Fruit fly (Drosophila melanogaster): ENCODE results near the gene CG7083.

The CG7083 gene

DNA sequence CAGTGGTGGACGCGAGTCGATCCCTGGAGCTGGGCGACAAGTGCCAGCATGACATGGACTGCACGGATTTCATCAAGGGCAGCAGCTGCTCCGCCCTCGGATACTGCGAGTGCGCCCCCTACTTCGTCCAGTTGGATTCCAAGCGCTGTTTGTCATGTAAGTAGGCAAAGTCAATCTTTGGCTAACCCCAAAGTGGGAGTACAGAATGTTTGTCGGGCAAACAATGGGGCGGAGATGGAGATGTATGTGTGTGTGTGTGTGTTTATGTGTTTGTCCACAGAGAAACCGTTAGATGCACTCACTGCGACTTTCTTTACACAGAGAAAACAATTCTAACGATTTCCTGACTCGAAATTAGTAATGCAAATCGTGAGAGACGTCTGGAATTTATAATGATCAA lies 38.6 kb downstream of the CG7083 start (continued):
- no peak for TF ChIP-seq prd (optimal IDR thresholded peaks at IDR 0.05)
- TF ChIP-seq prd (GFP tag; IDR thresholded peaks at IDR 0.05): no peak
- TF ChIP-seq CG4360 (GFP tag; IDR thresholded peaks at IDR 0.05): no peak
- TF ChIP-seq Lim3 (GFP tag; IDR thresholded peaks at IDR 0.05): no peak
- TF ChIP-seq br (optimal IDR thresholded peaks at IDR 0.05): no peak
- no peak for TF ChIP-seq CG11247 (GFP tag; IDR thresholded peaks at IDR 0.05)
- no peak for TF ChIP-seq CG12769 (tag; optimal IDR thresholded peaks at IDR 0.05)
- TF ChIP-seq kni (GFP tag; optimal IDR thresholded peaks at IDR 0.05): peak; percentile 48
- no peak for TF ChIP-seq Trl (optimal IDR thresholded peaks at IDR 0.05)
- TF ChIP-seq Trl (GFP tag; optimal IDR thresholded peaks at IDR 0.05): no peak
- no peak for TF ChIP-seq CG33213 (GFP tag; optimal IDR thresholded peaks at IDR 0.05)
- TF ChIP-seq NFAT (GFP tag; IDR thresholded peaks at IDR 0.05): no peak
- no peak for TF ChIP-seq Oaz (GFP tag; IDR thresholded peaks at IDR 0.05)
- no peak for TF ChIP-seq Drgx (GFP tag; IDR thresholded peaks at IDR 0.05)
- TF ChIP-seq CG34422 (GFP tag; IDR thresholded peaks at IDR 0.05): no peak
- TF ChIP-seq CG8290 (GFP tag; optimal IDR thresholded peaks at IDR 0.05): no peak
- TF ChIP-seq CG8290 (tag; optimal IDR thresholded peaks at IDR 0.05): no peak
- no peak for TF ChIP-seq CG9876 (GFP tag; optimal IDR thresholded peaks at IDR 0.05)
- no peak for TF ChIP-seq CrebB (tag; optimal IDR thresholded peaks at IDR 0.05)
- no peak for TF ChIP-seq CG9609 (GFP tag; optimal IDR thresholded peaks at IDR 0.05)
- no peak for TF ChIP-seq CG14014 (GFP tag; IDR thresholded peaks at IDR 0.05)
- TF ChIP-seq sim (GFP tag; IDR thresholded peaks at IDR 0.05): no peak
- TF ChIP-seq Hr39 (optimal IDR thresholded peaks at IDR 0.05): no peak
- TF ChIP-seq Dfd (GFP tag; optimal IDR thresholded peaks at IDR 0.05): no peak
- no peak for TF ChIP-seq Vsx1 (GFP tag; optimal IDR thresholded peaks at IDR 0.05)
- no peak for TF ChIP-seq Rx (GFP tag; IDR thresholded peaks at IDR 0.05)
- TF ChIP-seq Atf3 (GFP tag; optimal IDR thresholded peaks at IDR 0.05): no peak
- no peak for TF ChIP-seq sr (GFP tag; IDR thresholded peaks at IDR 0.05)
- no peak for TF ChIP-seq cato (GFP tag; optimal IDR thresholded peaks at IDR 0.05; ENCODE audit: borderline replicate concordance)
- TF ChIP-seq fd64A (GFP tag; optimal IDR thresholded peaks at IDR 0.05): peak; percentile 55
- no peak for TF ChIP-seq CG32772 (GFP tag; IDR thresholded peaks at IDR 0.05)
- no peak for TF ChIP-seq hth (optimal IDR thresholded peaks at IDR 0.05)
- TF ChIP-seq CG2202 (tag; optimal IDR thresholded peaks at IDR 0.05): peak; percentile 49
- no peak for TF ChIP-seq disco-r (GFP tag; optimal IDR thresholded peaks at IDR 0.05)
- no peak for TF ChIP-seq HLH4C (GFP tag; IDR thresholded peaks at IDR 0.05; ENCODE audit: partially characterized antibody)
- TF ChIP-seq so (GFP tag; IDR thresholded peaks at IDR 0.05): no peak
- no peak for TF ChIP-seq CG12236 (GFP tag; optimal IDR thresholded peaks at IDR 0.05)
- peak; percentile 15 for TF ChIP-seq unpg (GFP tag; optimal IDR thresholded peaks at IDR 0.05)
- peak; percentile 7 for TF ChIP-seq CG18262 (tag; optimal IDR thresholded peaks at IDR 0.05)
- TF ChIP-seq luna (GFP tag; optimal IDR thresholded peaks at IDR 0.05): no peak
- no peak for TF ChIP-seq lilli (GFP tag; optimal IDR thresholded peaks at IDR 0.05)
- no peak for TF ChIP-seq CG3065 (GFP tag; optimal IDR thresholded peaks at IDR 0.05)
- peak; percentile 36 for TF ChIP-seq wek (GFP tag; optimal IDR thresholded peaks at IDR 0.05)

- TF ChIP-seq Sox102F (GFP tag; optimal IDR thresholded peaks at IDR 0.05): peak; percentile 11
- peak; percentile 15 for TF ChIP-seq sens (GFP tag)
- TF ChIP-seq zfh1 (GFP tag; IDR thresholded peaks at IDR 0.05): no peak
- TF ChIP-seq Oli (tag; optimal IDR thresholded peaks at IDR 0.05): peak; percentile 3
- no peak for TF ChIP-seq CG16863 (GFP tag; optimal IDR thresholded peaks at IDR 0.05)
- no peak for TF ChIP-seq CG17829 (tag; optimal IDR thresholded peaks at IDR 0.05)
- no peak for TF ChIP-seq sisA (GFP tag; IDR thresholded peaks at IDR 0.05)
- TF ChIP-seq bsh (GFP tag; optimal IDR thresholded peaks at IDR 0.05): peak in 1 of 2 experiments; percentile 26
- TF ChIP-seq Drgx (GFP tag; IDR thresholded peaks at IDR 0.05): 0 out of 2 replicates have a peak, but pooled peaks have one; percentile 24
- TF ChIP-seq esg (GFP tag; conservative IDR thresholded peaks at IDR 0.05): 0 out of 2 replicates have a peak, but pooled peaks have one; percentile 5
- 0 out of 3 replicates have a peak, but pooled peaks have one; percentile 17 for TF ChIP-seq dysf (GFP tag; IDR thresholded peaks at IDR 0.05)
Measured at dm6 chr3L:8383968-8384367, 43.4 kb downstream of the CG7083 start.

All from whole organism, embryonic.